Worm (Caenorhabditis elegans) whole organism, midembryonic: ENCODE data around the gene gtap-2.

Source experiments
- cog-1 ChIP-seq: sonication (generic microtip); optimal IDR thresholded peaks from 2 replicates; lab custom pipeline; 2016; ENCODE audit warnings: missing genetic modification characterization, missing compliant biosample characterization
- flt-1 ChIP-seq: fragments of 200-800 bp; sonication (Bioruptor generic); IDR thresholded peaks from 2 replicates; pipeline ENCODE4 v1.3.6; 2022; ENCODE audit warnings: missing genetic modification characterization, missing compliant biosample characterization
- klf-2 ChIP-seq: fragments of 200-800 bp; sonication (Bioruptor generic); conservative IDR thresholded peaks from 2 replicates; pipeline ENCODE4 v1.3.6; 2022; ENCODE audit warnings: missing genetic modification reagents, missing genetic modification characterization, missing compliant biosample characterization
- med-1 ChIP-seq: sonication (generic microtip); optimal IDR thresholded peaks from 2 replicates; lab custom pipeline; 2017; ENCODE audit warnings: missing genetic modification characterization, mild to moderate bottlenecking, missing compliant biosample characterization, antibody characterized with exemption, missing genetic modification reagents; ENCODE audit not compliant: insufficient read depth
- tab-1 ChIP-seq: fragments of 200-800 bp; sonication (Bioruptor generic); IDR thresholded peaks from 2 replicates; pipeline ENCODE4 v1.3.6; 2022; ENCODE audit warnings: missing genetic modification characterization, missing compliant biosample characterization
- ztf-23 ChIP-seq: fragments of 200-800 bp; sonication (Bioruptor generic); IDR thresholded peaks from 2 replicates; pipeline ENCODE4 v1.3.6; 2022; ENCODE audit warnings: missing genetic modification reagents, missing genetic modification characterization, missing compliant biosample characterization

- TF ChIP-seq klf-2 (GFP tag; lab: Robert Waterston, UW): peak; percentile 91
- peak; percentile 96 for TF ChIP-seq tab-1 (GFP tag; lab: Robert Waterston, UW)
- peak; percentile 64 for TF ChIP-seq med-1 (GFP tag; lab: Kevin White, UChicago)
- TF ChIP-seq cog-1 (tag; lab: Kevin White, UChicago): peak; percentile 64
- TF ChIP-seq flt-1 (GFP tag; lab: Robert Waterston, UW): peak; percentile 95
- TF ChIP-seq ztf-23 (GFP tag; lab: Robert Waterston, UW): peak; percentile 94
Measured at ce11 chrIII:9861470-9862342, 53.4 kb downstream of the gtap-2 start.
